Worm (Caenorhabditis elegans): Measurements from ENCODE around the gene csn-5.

- TF ChIP-seq flt-1 (GFP tag; IDR thresholded peaks at IDR 0.05) (no peak), ztf-23 (GFP tag; IDR thresholded peaks at IDR 0.05) (no peak), klf-2 (GFP tag; conservative IDR thresholded peaks at IDR 0.05) (no peak), ztf-29 (GFP tag; IDR thresholded peaks at IDR 0.05) (no peak), cog-1 (tag; optimal IDR thresholded peaks at IDR 0.05) (no peak), tab-1 (GFP tag; IDR thresholded peaks at IDR 0.05) (no peak), med-1 (GFP tag; optimal IDR thresholded peaks at IDR 0.05; ENCODE audit: insufficient read depth) (no peak), ref-1 (GFP tag; conservative IDR thresholded peaks at IDR 0.05) (no peak)
These were observed 3.6 kb downstream of the csn-5 start for ce11 chrIV:5652811-5653483.

Data from whole organism, midembryonic.